Worm (Caenorhabditis elegans) whole organism, early embryonic: Measurements from ENCODE around the gene pms-2.

ENCODE experiments used
- B0310.2 ChIP-seq: sonication (generic microtip); optimal IDR thresholded peaks from 2 replicates; lab custom pipeline; 2016; ENCODE audit warnings: mild to moderate bottlenecking, missing genetic modification characterization, missing compliant biosample characterization
- F13C5.2 ChIP-seq: sonication (generic microtip); optimal IDR thresholded peaks from 2 replicates; lab custom pipeline; 2017; ENCODE audit warnings: mild to moderate bottlenecking, missing genetic modification characterization, inconsistent platforms, missing compliant biosample characterization
- aly-1 ChIP-seq: sonication (generic microtip); optimal IDR thresholded peaks from 2 replicates; lab custom pipeline; 2016; ENCODE audit warnings: missing genetic modification characterization, missing compliant biosample characterization
- ama-1 ChIP-seq: fragments of 150-350 bp; optimal IDR thresholded peaks from 2 replicates; lab custom pipeline; 2014
- ceh-13 ChIP-seq: fragments of 200-800 bp; sonication (Bioruptor generic); optimal IDR thresholded peaks from 2 replicates; lab custom pipeline; 2018; ENCODE audit warnings: mild to moderate bottlenecking, missing genetic modification characterization, missing compliant biosample characterization
- ceh-36 ChIP-seq: sonication (generic microtip); optimal IDR thresholded peaks from 2 replicates; lab custom pipeline; 2016; ENCODE audit warnings: missing genetic modification characterization, inconsistent platforms, missing compliant biosample characterization
- ets-7 ChIP-seq: sonication (generic microtip); optimal IDR thresholded peaks from 2 replicates; lab custom pipeline; 2016; ENCODE audit warnings: missing genotype, missing genetic modification characterization, missing compliant biosample characterization
- flt-1 ChIP-seq: fragments of 200-800 bp; sonication (Bioruptor generic); IDR thresholded peaks from 2 replicates; pipeline ENCODE4 v1.3.6; 2022; ENCODE audit warnings: missing genetic modification characterization, missing compliant biosample characterization
- hmbx-1 ChIP-seq: sonication (generic microtip); optimal IDR thresholded peaks from 2 replicates; lab custom pipeline; 2016; ENCODE audit warnings: mild to moderate bottlenecking, missing genetic modification characterization, missing compliant biosample characterization
- hmg-4 ChIP-seq: fragments of 200-800 bp; sonication (Bioruptor generic); optimal IDR thresholded peaks from 2 replicates; lab custom pipeline; 2018; ENCODE audit warnings: mild to moderate bottlenecking, missing genetic modification characterization, missing compliant biosample characterization
- hnd-1 ChIP-seq: sonication (generic microtip); optimal IDR thresholded peaks from 2 replicates; lab custom pipeline; 2016; ENCODE audit warnings: missing genetic modification characterization, missing compliant biosample characterization
- pes-1 ChIP-seq: fragments of 200-800 bp; sonication (Bioruptor generic); IDR thresholded peaks from 2 replicates; pipeline ENCODE4 v1.3.6; 2022; ENCODE audit warnings: missing genetic modification reagents, missing genetic modification characterization, missing compliant biosample characterization
- scrt-1 ChIP-seq: fragments of 200-800 bp; sonication (Bioruptor generic); IDR thresholded peaks from 2 replicates; pipeline ENCODE4 v1.3.6; 2022; ENCODE audit warnings: missing genetic modification characterization, missing compliant biosample characterization
- sea-1 ChIP-seq: fragments of 200-800 bp; sonication (Bioruptor generic); conservative IDR thresholded peaks from 2 replicates; pipeline ENCODE4 v1.3.6; 2022; ENCODE audit warnings: missing genetic modification characterization, missing compliant biosample characterization
- tbx-11 ChIP-seq: fragments of 200-800 bp; sonication (Bioruptor generic); IDR thresholded peaks from 2 replicates; pipeline ENCODE4 v1.3.6; 2022; ENCODE audit warnings: missing genetic modification characterization, missing compliant biosample characterization
- tbx-37 ChIP-seq: fragments of 200-800 bp; sonication (Bioruptor generic); conservative IDR thresholded peaks from 2 replicates; pipeline ENCODE4 v1.3.6; 2022; ENCODE audit warnings: missing genetic modification reagents, missing genetic modification characterization, missing compliant biosample characterization
- tra-4 ChIP-seq: sonication (generic microtip); optimal IDR thresholded peaks from 2 replicates; lab custom pipeline; 2017; ENCODE audit warnings: missing genetic modification characterization, missing compliant biosample characterization

Gene pms-2

ce11 chrV:11570169-11570651 is at the start of gene pms-2, which contains the start of gene nhr-101:
pms-2 (minus strand) TSS chrV:11570601.
nhr-101 (plus strand) TSS chrV:11570476.
- TF ChIP-seq ceh-36 (tag; lab: Kevin White, UChicago) (no peak), ceh-13 (GFP tag; lab: Kevin White, UChicago) (no peak), sea-1 (no peak), pes-1 (GFP tag; lab: Robert Waterston, UW) (no peak), scrt-1 (GFP tag; lab: Robert Waterston, UW) (no peak), hmbx-1 (no peak), tbx-37 (no peak), B0310.2 (tag; lab: Kevin White, UChicago) (no peak), F13C5.2 (tag; lab: Kevin White, UChicago) (no peak), tbx-11 (no peak), hnd-1 (tag; lab: Kevin White, UChicago) (no peak), ets-7 (tag; lab: Kevin White, UChicago) (no peak), aly-1 (tag; lab: Kevin White, UChicago) (no peak), ama-1 (lab: Kevin White, UChicago) (no peak), hmg-4 (no peak)

- TF ChIP-seq pes-1 (GFP tag; lab: Robert Waterston, UW), result no peak
- TF ChIP-seq B0310.2 (tag; lab: Kevin White, UChicago), result no peak
These were observed 49.7 kb upstream of the pms-2 start for ce11 chrV:11620081-11620480.

- TF ChIP-seq tbx-11 (no peak), hmg-4 (no peak), ama-1 (lab: Kevin White, UChicago) (no peak), sea-1 (no peak), F13C5.2 (tag; lab: Kevin White, UChicago) (no peak), aly-1 (tag; lab: Kevin White, UChicago) (no peak), scrt-1 (GFP tag; lab: Robert Waterston, UW) (no peak), tbx-37 (no peak), tra-4 (no peak), ceh-36 (tag; lab: Kevin White, UChicago) (no peak), ceh-13 (GFP tag; lab: Kevin White, UChicago) (no peak), hmbx-1 (no peak)
These were observed 47.8 kb upstream of the pms-2 start, which contains the start of gene glb-15 for ce11 chrV:11618173-11618572. glb-15 (minus strand) TSS chrV:11618273.

- TF ChIP-seq hmbx-1 (no peak), F13C5.2 (tag; lab: Kevin White, UChicago) (no peak), hmg-4 (no peak), sea-1 (no peak), B0310.2 (tag; lab: Kevin White, UChicago) (no peak), flt-1 (GFP tag; lab: Robert Waterston, UW) (no peak), tbx-37 (no peak), pes-1 (GFP tag; lab: Robert Waterston, UW) (no peak), hnd-1 (tag; lab: Kevin White, UChicago) (no peak), ama-1 (lab: Kevin White, UChicago) (no peak), ceh-13 (GFP tag; lab: Kevin White, UChicago) (no peak), ceh-36 (tag; lab: Kevin White, UChicago) (no peak), scrt-1 (GFP tag; lab: Robert Waterston, UW) (no peak), aly-1 (tag; lab: Kevin White, UChicago) (no peak), ets-7 (tag; lab: Kevin White, UChicago) (no peak), tra-4 (no peak), tbx-11 (no peak)
These were observed 46.4 kb upstream of the pms-2 start for ce11 chrV:11616813-11617212.

- TF ChIP-seq ama-1 (lab: Kevin White, UChicago) (no peak), sea-1 (no peak), ceh-13 (GFP tag; lab: Kevin White, UChicago) (no peak), tra-4 (no peak), aly-1 (tag; lab: Kevin White, UChicago) (no peak), ets-7 (tag; lab: Kevin White, UChicago) (no peak), hmbx-1 (no peak), ceh-36 (tag; lab: Kevin White, UChicago) (no peak), flt-1 (GFP tag; lab: Robert Waterston, UW) (no peak), B0310.2 (tag; lab: Kevin White, UChicago) (no peak), tbx-11 (no peak), pes-1 (GFP tag; lab: Robert Waterston, UW) (no peak), scrt-1 (GFP tag; lab: Robert Waterston, UW) (no peak)
These were observed 45.7 kb upstream of the pms-2 start, which contains the start of gene nlp-24 for ce11 chrV:11615948-11616681. nlp-24 (plus strand) TSS chrV:11616376.

ce11 chrV:11614805-11615497 is 44.5 kb upstream of the pms-2 start:
- TF ChIP-seq tra-4 (no peak), flt-1 (GFP tag; lab: Robert Waterston, UW) (no peak), scrt-1 (GFP tag; lab: Robert Waterston, UW) (no peak), ets-7 (tag; lab: Kevin White, UChicago) (no peak), tbx-37 (no peak)

ce11 chrV:11613007-11613406 is 42.6 kb upstream of the pms-2 start, which contains the start of gene tag-290:
tag-290 (plus strand) TSS chrV:11613307.
- no peak for TF ChIP-seq flt-1 (GFP tag; lab: Robert Waterston, UW)
- TF ChIP-seq ceh-36 (tag; lab: Kevin White, UChicago), result no peak
- no peak for TF ChIP-seq hnd-1 (tag; lab: Kevin White, UChicago)
- no peak for TF ChIP-seq sea-1
- TF ChIP-seq ama-1 (lab: Kevin White, UChicago), result no peak
- no peak for TF ChIP-seq pes-1 (GFP tag; lab: Robert Waterston, UW)
- no peak for TF ChIP-seq ceh-13 (GFP tag; lab: Kevin White, UChicago)
- no peak for TF ChIP-seq scrt-1 (GFP tag; lab: Robert Waterston, UW)
- no peak for TF ChIP-seq tra-4
- no peak for TF ChIP-seq tbx-11
- TF ChIP-seq F13C5.2 (tag; lab: Kevin White, UChicago), result no peak
- no peak for TF ChIP-seq hmg-4
- TF ChIP-seq hmbx-1, result no peak
